Fruit fly (Drosophila melanogaster): ENCODE results near the gene Nepl12.

Gene Nepl12

dm6 chr3R:9701148-9701703, 25.9 kb downstream of the Nepl12 start:
- TF ChIP-seq CG10348 (GFP tag; IDR thresholded peaks at IDR 0.05), result no peak

- TF ChIP-seq CG8301 (tag; optimal IDR thresholded peaks at IDR 0.05) (no peak), CG13204 (GFP tag; optimal IDR thresholded peaks at IDR 0.05) (no peak), EcR (GFP tag; optimal IDR thresholded peaks at IDR 0.05) (peak; percentile 30), CG15710 (tag; optimal IDR thresholded peaks at IDR 0.05) (no peak), Snoo (tag; optimal IDR thresholded peaks at IDR 0.05) (no peak), CG32121 (GFP tag; IDR thresholded peaks at IDR 0.05) (no peak)
Observed at dm6 chr3R:9701897-9702296, 26.6 kb downstream of the Nepl12 start.

- TF ChIP-seq CG9948 (tag; optimal IDR thresholded peaks at IDR 0.05), result peak; percentile 30
- TF ChIP-seq CG14655 (GFP tag; optimal IDR thresholded peaks at IDR 0.05), result peak; percentile 67
- TF ChIP-seq CG4496 (GFP tag; IDR thresholded peaks at IDR 0.05), result no peak
- TF ChIP-seq D1 (tag; optimal IDR thresholded peaks at IDR 0.05), result no peak
- no peak for TF ChIP-seq Pif1A (GFP tag; optimal IDR thresholded peaks at IDR 0.05)
- peak; percentile 12 for TF ChIP-seq CG15710 (tag; optimal IDR thresholded peaks at IDR 0.05)
- TF ChIP-seq CG8301 (tag; optimal IDR thresholded peaks at IDR 0.05), result peak; percentile 71
- TF ChIP-seq EcR (GFP tag; optimal IDR thresholded peaks at IDR 0.05), result no peak
- no peak for TF ChIP-seq Ets98B (GFP tag; IDR thresholded peaks at IDR 0.05)
- TF ChIP-seq fd96Ca (GFP tag; IDR thresholded peaks at IDR 0.05), result no peak
- peak; percentile 27 for TF ChIP-seq Snoo (tag; optimal IDR thresholded peaks at IDR 0.05)
- TF ChIP-seq CG12605 (GFP tag; IDR thresholded peaks at IDR 0.05), result no peak
- TF ChIP-seq CG8159 (tag; optimal IDR thresholded peaks at IDR 0.05), result peak; percentile 33
- TF ChIP-seq gl (tag; optimal IDR thresholded peaks at IDR 0.05), result no peak
- no peak for TF ChIP-seq CG10348 (GFP tag; IDR thresholded peaks at IDR 0.05)
- no peak for TF ChIP-seq rn (GFP tag; IDR thresholded peaks at IDR 0.05)
- no peak for TF ChIP-seq CG13204 (GFP tag; optimal IDR thresholded peaks at IDR 0.05)
- TF ChIP-seq Pif1B (GFP tag; optimal IDR thresholded peaks at IDR 0.05), result peak; percentile 37
- peak; percentile 7 for TF ChIP-seq CG34367 (tag; optimal IDR thresholded peaks at IDR 0.05)
- TF ChIP-seq CG17806 (tag; optimal IDR thresholded peaks at IDR 0.05), result peak; percentile 38
- no peak for TF ChIP-seq CG32121 (GFP tag; IDR thresholded peaks at IDR 0.05)
Observed at dm6 chr3R:9702567-9702966, 27.2 kb downstream of the Nepl12 start.

dm6 chr3R:9703273-9703672, 27.9 kb downstream of the Nepl12 start:
- TF ChIP-seq CG34367 (tag; optimal IDR thresholded peaks at IDR 0.05) (no peak), EcR (GFP tag; optimal IDR thresholded peaks at IDR 0.05) (peak; percentile 68)

dm6 chr3R:9704183-9705007, 29.1 kb downstream of the Nepl12 start:
- TF ChIP-seq Pif1B (GFP tag; optimal IDR thresholded peaks at IDR 0.05) (no peak), EcR (GFP tag; optimal IDR thresholded peaks at IDR 0.05) (peak; percentile 27), fd96Ca (GFP tag; IDR thresholded peaks at IDR 0.05) (no peak)

- TF ChIP-seq CG17806 (tag; optimal IDR thresholded peaks at IDR 0.05), result peak; percentile 6
- TF ChIP-seq Pif1B (GFP tag; optimal IDR thresholded peaks at IDR 0.05), result no peak
- peak; percentile 35 for TF ChIP-seq CG34367 (tag; optimal IDR thresholded peaks at IDR 0.05)
- no peak for TF ChIP-seq CG4496 (GFP tag; IDR thresholded peaks at IDR 0.05)
- no peak for TF ChIP-seq CG8301 (tag; optimal IDR thresholded peaks at IDR 0.05)
- no peak for TF ChIP-seq CG12605 (GFP tag; IDR thresholded peaks at IDR 0.05)
- TF ChIP-seq CG32121 (GFP tag; IDR thresholded peaks at IDR 0.05), result no peak
- no peak for TF ChIP-seq Pif1A (GFP tag; optimal IDR thresholded peaks at IDR 0.05)
- no peak for TF ChIP-seq Ets98B (GFP tag; IDR thresholded peaks at IDR 0.05)
- no peak for TF ChIP-seq CG10348 (GFP tag; IDR thresholded peaks at IDR 0.05)
- TF ChIP-seq gl (tag; optimal IDR thresholded peaks at IDR 0.05), result peak; percentile 43
- no peak for TF ChIP-seq fd96Ca (GFP tag; IDR thresholded peaks at IDR 0.05)
- peak; percentile 36 for TF ChIP-seq Snoo (tag; optimal IDR thresholded peaks at IDR 0.05)
- TF ChIP-seq CG14655 (GFP tag; optimal IDR thresholded peaks at IDR 0.05), result no peak
- no peak for TF ChIP-seq CG9948 (tag; optimal IDR thresholded peaks at IDR 0.05)
- no peak for TF ChIP-seq D1 (tag; optimal IDR thresholded peaks at IDR 0.05)
- TF ChIP-seq CG13204 (GFP tag; optimal IDR thresholded peaks at IDR 0.05), result no peak
- TF ChIP-seq rn (GFP tag; IDR thresholded peaks at IDR 0.05), result no peak
- TF ChIP-seq CG8159 (tag; optimal IDR thresholded peaks at IDR 0.05), result no peak
- peak; percentile 21 for TF ChIP-seq CG15710 (tag; optimal IDR thresholded peaks at IDR 0.05)
Observed at dm6 chr3R:9705008-9705628, 29.8 kb downstream of the Nepl12 start, which contains the start of gene Unc-115a. Unc-115a (minus strand) TSS chr3R:9705417.
